Fruit fly (Drosophila melanogaster): ENCODE measurements around the gene CG1239.

DNA sequence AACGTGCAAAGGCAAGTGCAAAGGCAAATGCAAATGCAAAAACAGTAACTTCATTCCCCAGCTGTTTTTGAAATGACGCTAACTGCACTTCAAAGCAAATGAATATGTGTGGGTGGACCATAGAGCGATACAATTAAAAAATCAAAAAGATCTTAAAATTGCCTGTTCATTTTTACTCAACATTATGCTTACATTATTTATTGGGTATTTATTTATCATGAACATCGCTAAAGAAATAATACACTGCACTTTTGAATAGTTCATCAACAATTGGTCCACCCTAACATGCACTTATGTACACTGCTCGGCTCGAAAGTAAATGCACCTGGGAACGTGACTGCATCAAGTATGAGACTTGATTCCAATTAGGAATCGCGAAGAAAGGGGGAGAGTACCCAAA, 38.9 kb upstream of the CG1239 start:
- no peak for TF ChIP-seq ttk (optimal IDR thresholded peaks at IDR 0.05)
- no peak for TF ChIP-seq h (optimal IDR thresholded peaks at IDR 0.05)
- TF ChIP-seq psq (optimal IDR thresholded peaks at IDR 0.05), result no peak
- TF ChIP-seq Sin3A (optimal IDR thresholded peaks at IDR 0.05), result no peak

Data from Kc167 (cell line).